Fruit fly (Drosophila melanogaster): Measurements from ENCODE around the gene CG10137.

DNA sequence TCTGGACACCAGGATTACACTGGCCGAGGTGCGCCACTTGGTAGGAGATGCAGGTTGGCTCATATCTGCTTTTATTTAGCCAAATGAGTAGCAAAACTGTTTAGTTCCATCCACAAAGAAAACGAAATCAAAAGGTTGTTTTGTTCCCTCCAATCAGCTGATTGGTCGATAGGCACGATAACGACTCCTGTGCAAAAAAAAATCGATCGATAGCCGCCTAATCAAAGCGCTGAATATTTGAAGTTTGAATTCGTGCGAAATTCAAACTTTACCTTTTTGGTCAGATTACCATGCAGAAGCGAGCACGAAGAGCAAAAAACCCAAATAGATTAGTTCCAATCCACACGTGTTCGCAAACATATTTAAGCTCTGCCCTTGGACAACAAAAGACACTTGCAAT is 41.9 kb upstream of the CG10137 start, which contains the start of the genes CG10195 and CG13084:
- no peak for TF ChIP-seq CTCF (optimal IDR thresholded peaks at IDR 0.05)
- TF ChIP-seq CG8478 (optimal IDR thresholded peaks at IDR 0.05) = no peak
